Fruit fly (Drosophila melanogaster) S2 (cell line): Measurements from ENCODE around the gene CG9356.

Experiments
- CG8478 ChIP-seq: fragments of >200 bp; optimal IDR thresholded peaks from 2 replicates; lab custom pipeline; 2018
- CTCF ChIP-seq, 2 experiments: fragments of >200 bp; optimal IDR thresholded peaks; 2 replicates each; lab custom pipeline; 2018

DNA sequence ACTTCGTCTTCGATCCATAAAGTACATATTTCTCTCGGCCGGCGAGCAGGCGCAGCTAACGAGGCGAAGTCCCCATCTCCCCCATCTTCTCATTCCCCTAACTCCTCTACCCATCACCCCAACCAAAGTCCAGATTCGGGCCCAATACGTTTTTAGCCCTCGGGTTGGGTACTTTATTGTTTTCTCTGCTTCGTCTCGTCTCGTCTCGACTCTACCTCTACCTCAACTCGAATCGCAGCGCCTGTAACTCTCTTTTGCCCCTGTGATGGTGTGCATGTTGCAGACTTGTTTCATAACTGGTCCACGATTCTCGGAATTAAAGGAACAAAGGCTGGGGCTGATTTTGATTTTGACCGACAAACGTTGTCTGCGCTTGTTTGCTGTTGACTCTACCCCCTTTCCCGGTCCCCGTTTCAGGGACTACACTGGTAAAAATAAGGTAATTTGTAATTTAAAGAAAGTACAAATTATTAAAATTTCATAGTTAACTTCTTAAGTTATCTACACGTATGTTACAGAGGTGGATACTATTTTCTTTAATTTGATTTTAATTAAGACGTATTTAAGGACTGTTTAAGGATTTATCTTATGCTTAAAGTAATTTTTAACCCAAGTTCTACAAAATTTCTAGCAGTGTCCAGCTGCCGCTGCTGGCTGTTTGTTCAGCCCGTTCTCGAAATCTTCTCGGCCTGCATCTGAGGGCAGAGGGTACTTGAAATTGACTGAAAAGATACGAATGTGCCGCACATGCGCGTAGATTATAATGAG, 25.2 kb downstream of the CG9356 start:
- TF ChIP-seq CTCF (optimal IDR thresholded peaks at IDR 0.05; lab: Kevin White, UChicago) = no peak
- no peak for TF ChIP-seq CG8478 (lab: Kevin White, UChicago)
